Fruit fly (Drosophila melanogaster) whole organism, wandering third instar larva: ENCODE data around the gene CG4218.

Source experiments
- Hnf4 ChIP-seq: fragments of 200-800 bp; sonication (Bioruptor generic); optimal IDR thresholded peaks from 2 replicates; lab custom pipeline; 2016; ENCODE audit warnings: missing biosample characterization, mild to moderate bottlenecking, missing genetic modification characterization
- psq ChIP-seq: fragments of 200-800 bp; sonication (Bioruptor generic); optimal IDR thresholded peaks from 3 replicates; lab custom pipeline; 2017; ENCODE audit warnings: missing biosample characterization, mild to moderate bottlenecking, missing genetic modification characterization, moderate library complexity
- sage ChIP-seq: fragments of 200-800 bp; sonication (Bioruptor generic); optimal IDR thresholded peaks from 2 replicates; lab custom pipeline; 2016; ENCODE audit warnings: missing biosample characterization, mild to moderate bottlenecking, missing genetic modification characterization
- tai ChIP-seq: sonication (Bioruptor generic); optimal IDR thresholded peaks from 2 replicates; lab custom pipeline; 2016; ENCODE audit warnings: missing biosample characterization, missing genetic modification characterization

- no peak for TF ChIP-seq tai
- TF ChIP-seq sage: no peak
- no peak for TF ChIP-seq psq (GFP tag; lab: Kevin White, UChicago)
- TF ChIP-seq Hnf4: no peak
These were observed 3.9 kb upstream of the CG4218 start for dm6 chr2L:14552819-14553218.
